Worm (Caenorhabditis elegans): Measurements from ENCODE around the gene spv-1.

- TF ChIP-seq ztf-23 (GFP tag; IDR thresholded peaks at IDR 0.05), result no peak
- TF ChIP-seq flt-1 (GFP tag; IDR thresholded peaks at IDR 0.05), result no peak
- TF ChIP-seq ztf-29 (GFP tag; IDR thresholded peaks at IDR 0.05), result no peak
- no peak for TF ChIP-seq tab-1 (GFP tag; IDR thresholded peaks at IDR 0.05)
Observed at ce11 chrII:7900762-7901161, 27.7 kb downstream of the spv-1 start.
